Worm (Caenorhabditis elegans) whole organism, L1 larva: ENCODE results near the gene pir-1.

Experiments used
- ceh-63 ChIP-seq: fragments of 200-800 bp; sonication (Bioruptor generic); optimal IDR thresholded peaks from 2 replicates; lab custom pipeline; 2018; ENCODE audit warnings: mild to moderate bottlenecking, missing genetic modification characterization, missing compliant biosample characterization
- ceh-82 ChIP-seq, 3 experiments: fragments of 150-350 bp in 1 of 3; sonication (generic microtip) in 2 of 3; optimal IDR thresholded peaks; 2 replicates each; lab custom pipeline; 2014 to 2017; ENCODE audit warnings: missing biosample characterization in 3 of 3, missing genetic modification characterization in 3 of 3
- fkh-4 ChIP-seq: sonication (generic microtip); optimal IDR thresholded peaks from 2 replicates; lab custom pipeline; 2016; ENCODE audit warnings: missing compliant biosample characterization, missing genetic modification characterization, borderline replicate concordance
- lin-13 ChIP-seq: fragments of 150-350 bp; optimal IDR thresholded peaks from 2 replicates; lab custom pipeline; 2014; ENCODE audit warnings: missing biosample characterization, missing genetic modification reagents, missing genetic modification characterization
- nhr-237 ChIP-seq: fragments of 150-350 bp; optimal IDR thresholded peaks from 2 replicates; lab custom pipeline; 2014; ENCODE audit warnings: missing biosample characterization, missing genetic modification characterization
- nhr-28 ChIP-seq: fragments of 150-350 bp; optimal IDR thresholded peaks from 2 replicates; lab custom pipeline; 2014; ENCODE audit warnings: missing biosample characterization, missing genetic modification characterization
- nhr-77 ChIP-seq: fragments of 150-350 bp; optimal IDR thresholded peaks from 2 replicates; lab custom pipeline; 2014; ENCODE audit warnings: missing biosample characterization, missing genetic modification characterization
- unc-98 ChIP-seq: fragments of 200-800 bp; sonication (Bioruptor generic); IDR thresholded peaks from 2 replicates; pipeline ENCODE4 v1.3.6; 2022; ENCODE audit warnings: missing genetic modification characterization, missing compliant biosample characterization

ce11 chrII:9170048-9170447 is 7.1 kb upstream of the pir-1 start:
- no peak for TF ChIP-seq ceh-82 (tag; optimal IDR thresholded peaks at IDR 0.05; lab: Kevin White, UChicago)
- no peak for TF ChIP-seq fkh-4
- no peak for TF ChIP-seq nhr-28 (tag; lab: Kevin White, UChicago)
- no peak for TF ChIP-seq nhr-77 (tag; lab: Kevin White, UChicago)
- TF ChIP-seq lin-13 (GFP tag; lab: Kevin White, UChicago) = no peak
- no peak for TF ChIP-seq unc-98 (GFP tag; lab: Robert Waterston, UW)
- no peak for TF ChIP-seq nhr-237 (tag; lab: Kevin White, UChicago)
- no peak for TF ChIP-seq ceh-63 (GFP tag; lab: Kevin White, UChicago)
